Fruit fly (Drosophila melanogaster): Measurements from ENCODE around the gene CG31875.

dm6 chr2L:10035786-10036364 is 33.3 kb upstream of the CG31875 start:
- TF ChIP-seq CG12768 (GFP tag; optimal IDR thresholded peaks at IDR 0.05), result no peak
- TF ChIP-seq kay (GFP tag; ENCODE audit: borderline replicate concordance), result no peak
- TF ChIP-seq Hr96 (GFP tag; optimal IDR thresholded peaks at IDR 0.05), result no peak
- no peak for TF ChIP-seq CG11617 (GFP tag; optimal IDR thresholded peaks at IDR 0.05)
- no peak for TF ChIP-seq CG7101 (tag; optimal IDR thresholded peaks at IDR 0.05)
- TF ChIP-seq cnc (optimal IDR thresholded peaks at IDR 0.05), result no peak
- no peak for TF ChIP-seq Clk (GFP tag; optimal IDR thresholded peaks at IDR 0.05)
- TF ChIP-seq toe (GFP tag; optimal IDR thresholded peaks at IDR 0.05), result no peak
- TF ChIP-seq pad (GFP tag; optimal IDR thresholded peaks at IDR 0.05), result no peak
- no peak for TF ChIP-seq Crg-1 (GFP tag; optimal IDR thresholded peaks at IDR 0.05)
